Worm (Caenorhabditis elegans): Measurements from ENCODE around the gene C50E3.13.

C50E3.13 gene

ce11 chrV:7587637-7588036 lies 36.4 kb downstream of the C50E3.13 start, which contains the start of the genes F19F10.11 and C50E3.5:
TSS of gene F19F10.11 (minus strand) at chrV:7587704.
TSS of gene C50E3.5 (plus strand) at chrV:7587996.
- TF ChIP-seq F13C5.2 (tag; optimal IDR thresholded peaks at IDR 0.05) = peak; percentile 34
- TF ChIP-seq ceh-13 (GFP tag; optimal IDR thresholded peaks at IDR 0.05) = no peak
- no peak for TF ChIP-seq hmbx-1 (tag; optimal IDR thresholded peaks at IDR 0.05)
- no peak for TF ChIP-seq sea-1 (GFP tag; conservative IDR thresholded peaks at IDR 0.05)
- no peak for TF ChIP-seq aly-1 (tag; optimal IDR thresholded peaks at IDR 0.05)
- TF ChIP-seq scrt-1 (GFP tag; IDR thresholded peaks at IDR 0.05) = no peak

DNA sequence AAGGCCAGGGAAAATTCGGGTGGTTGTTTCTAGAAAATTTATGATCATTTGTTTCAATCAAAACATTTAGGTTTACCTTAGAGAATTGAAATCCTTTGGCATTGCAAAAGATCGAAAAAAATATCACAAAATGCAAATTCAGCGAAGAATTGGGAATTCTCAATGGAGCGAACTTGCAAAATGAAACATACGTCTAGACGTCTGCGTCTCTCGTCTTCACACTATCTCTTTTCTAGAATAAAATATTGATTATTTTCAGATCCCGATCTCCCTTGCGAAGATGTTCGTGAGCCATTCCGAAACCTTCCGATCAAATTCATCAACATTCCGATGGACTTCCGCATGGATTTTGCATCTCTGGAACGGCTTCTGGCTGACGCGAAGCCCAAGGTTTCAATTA lies 43.7 kb downstream of the C50E3.13 start, which contains the start of gene ets-6:
Gene ets-6, minus strand, starts transcription at position 169 of the 400 bp plus-strand sequence.
- TF ChIP-seq ama-1 (optimal IDR thresholded peaks at IDR 0.05) (no peak), B0310.2 (tag; optimal IDR thresholded peaks at IDR 0.05) (no peak), ets-7 (tag; optimal IDR thresholded peaks at IDR 0.05) (no peak), scrt-1 (GFP tag; IDR thresholded peaks at IDR 0.05) (no peak), F13C5.2 (tag; optimal IDR thresholded peaks at IDR 0.05) (no peak), tra-4 (tag; optimal IDR thresholded peaks at IDR 0.05) (no peak), aly-1 (tag; optimal IDR thresholded peaks at IDR 0.05) (no peak), hmg-4 (GFP tag; optimal IDR thresholded peaks at IDR 0.05) (no peak), hmbx-1 (tag; optimal IDR thresholded peaks at IDR 0.05) (no peak), ceh-36 (tag; optimal IDR thresholded peaks at IDR 0.05) (no peak), ceh-13 (GFP tag; optimal IDR thresholded peaks at IDR 0.05) (no peak), tbx-11 (GFP tag; IDR thresholded peaks at IDR 0.05) (no peak), hnd-1 (tag; optimal IDR thresholded peaks at IDR 0.05) (no peak), pes-1 (GFP tag; IDR thresholded peaks at IDR 0.05) (no peak), sea-1 (GFP tag; conservative IDR thresholded peaks at IDR 0.05) (no peak), flt-1 (GFP tag; IDR thresholded peaks at IDR 0.05) (no peak), tbx-37 (GFP tag; conservative IDR thresholded peaks at IDR 0.05) (no peak)

ce11 chrV:7575563-7575962 lies 48.5 kb downstream of the C50E3.13 start, which contains the start of the genes snu-66 and ints-9:
TSS of gene snu-66 (minus strand) at chrV:7575670.
TSS of gene ints-9 (plus strand) at chrV:7575802.
- TF ChIP-seq tbx-11 (GFP tag; IDR thresholded peaks at IDR 0.05) = no peak
- TF ChIP-seq sea-1 (GFP tag; conservative IDR thresholded peaks at IDR 0.05) = no peak
- no peak for TF ChIP-seq ets-7 (tag; optimal IDR thresholded peaks at IDR 0.05)
- TF ChIP-seq hmg-4 (GFP tag; optimal IDR thresholded peaks at IDR 0.05) = no peak
- no peak for TF ChIP-seq aly-1 (tag; optimal IDR thresholded peaks at IDR 0.05)
- TF ChIP-seq tbx-37 (GFP tag; conservative IDR thresholded peaks at IDR 0.05) = no peak
- TF ChIP-seq B0310.2 (tag; optimal IDR thresholded peaks at IDR 0.05) = no peak
- TF ChIP-seq ceh-36 (tag; optimal IDR thresholded peaks at IDR 0.05) = no peak
- no peak for TF ChIP-seq ceh-13 (GFP tag; optimal IDR thresholded peaks at IDR 0.05)
- no peak for TF ChIP-seq ama-1 (optimal IDR thresholded peaks at IDR 0.05)
- no peak for TF ChIP-seq hmbx-1 (tag; optimal IDR thresholded peaks at IDR 0.05)

All from whole organism, early embryonic.